Worm (Caenorhabditis elegans) whole organism, early embryonic: ENCODE data around the gene prx-14.
"Not testable (repeated sequence)": the region's sequence is repeated elsewhere in the genome, so short reads cannot be mapped to it uniquely, and the experiment has no call there.

Experiments used
- B0310.2 ChIP-seq: sonication (generic microtip); optimal IDR thresholded peaks from 2 replicates; lab custom pipeline; 2016; ENCODE audit warnings: mild to moderate bottlenecking, missing genetic modification characterization, missing compliant biosample characterization
- F13C5.2 ChIP-seq: sonication (generic microtip); optimal IDR thresholded peaks from 2 replicates; lab custom pipeline; 2017; ENCODE audit warnings: mild to moderate bottlenecking, missing genetic modification characterization, inconsistent platforms, missing compliant biosample characterization
- aly-1 ChIP-seq: sonication (generic microtip); optimal IDR thresholded peaks from 2 replicates; lab custom pipeline; 2016; ENCODE audit warnings: missing genetic modification characterization, missing compliant biosample characterization
- ama-1 ChIP-seq: fragments of 150-350 bp; optimal IDR thresholded peaks from 2 replicates; lab custom pipeline; 2014
- tbx-37 ChIP-seq: fragments of 200-800 bp; sonication (Bioruptor generic); conservative IDR thresholded peaks from 2 replicates; pipeline ENCODE4 v1.3.6; 2022; ENCODE audit warnings: missing genetic modification reagents, missing genetic modification characterization, missing compliant biosample characterization
- tra-4 ChIP-seq: sonication (generic microtip); optimal IDR thresholded peaks from 2 replicates; lab custom pipeline; 2017; ENCODE audit warnings: missing genetic modification characterization, missing compliant biosample characterization

DNA sequence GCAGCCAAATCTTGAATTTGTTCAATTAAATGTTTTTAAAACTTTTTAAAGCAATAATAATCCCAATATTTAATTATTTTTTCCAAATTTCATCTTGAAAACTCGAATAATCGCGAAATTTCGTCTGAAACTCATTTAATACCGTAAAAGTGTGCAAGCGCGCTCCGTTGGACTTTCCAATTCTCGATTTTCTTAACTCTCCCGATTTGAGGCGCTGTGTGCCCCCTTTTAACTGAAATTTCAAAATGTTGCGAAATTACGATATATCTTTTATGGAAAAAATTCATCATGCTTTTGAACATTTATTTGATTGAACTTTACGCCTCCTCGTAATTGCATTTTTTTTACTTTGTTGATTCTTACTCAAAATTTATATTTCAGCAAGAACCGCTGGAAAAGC, 19.5 kb downstream of the prx-14 start, which contains the start of gene R07H5.11:
- not testable (repeated sequence) for TF ChIP-seq B0310.2 (tag; lab: Kevin White, UChicago); tbx-37 (GFP tag; lab: Robert Waterston, UW); F13C5.2; tra-4 (tag; lab: Kevin White, UChicago); aly-1 (tag; lab: Kevin White, UChicago); ama-1 (lab: Kevin White, UChicago)
